Fruit fly (Drosophila melanogaster): ENCODE data around the gene CG12289.
A peak's percentile ranks its signal among the peaks of the same experiment; 100 is the strongest.

CG12289 gene

dm6 chr3L:11458370-11458769, at the start of gene CG12289, which contains the start of gene CG7551:
Gene CG12289, minus strand, starts transcription at chr3L:11458470.
Gene CG7551, plus strand, starts transcription at chr3L:11458490.
- TF ChIP-seq fkh (GFP tag; optimal IDR thresholded peaks at IDR 0.05) = no peak
- TF ChIP-seq CG8632 (GFP tag; optimal IDR thresholded peaks at IDR 0.05) = no peak
- TF ChIP-seq achi (GFP tag; optimal IDR thresholded peaks at IDR 0.05) = no peak
- TF ChIP-seq Hr39 (GFP tag; optimal IDR thresholded peaks at IDR 0.05) = no peak
- TF ChIP-seq Hr38 (GFP tag; optimal IDR thresholded peaks at IDR 0.05) = no peak
- TF ChIP-seq CG32006 (GFP tag; optimal IDR thresholded peaks at IDR 0.05) = no peak
- TF ChIP-seq pdm3 (GFP tag; optimal IDR thresholded peaks at IDR 0.05) = no peak
- TF ChIP-seq dsx (GFP tag; optimal IDR thresholded peaks at IDR 0.05; ENCODE audit: poor library complexity, severe bottlenecking) = no peak

- TF ChIP-seq CG3032 (tag; optimal IDR thresholded peaks at IDR 0.05) = peak; percentile 24
- TF ChIP-seq acj6 (GFP tag; optimal IDR thresholded peaks at IDR 0.05) = peak; percentile 54
- TF ChIP-seq CG16779 (tag; optimal IDR thresholded peaks at IDR 0.05) = no peak
- TF ChIP-seq CG11294 (GFP tag; IDR thresholded peaks at IDR 0.05) = no peak
- no peak for TF ChIP-seq CG6808 (GFP tag; optimal IDR thresholded peaks at IDR 0.05)
- TF ChIP-seq Hr39 (GFP tag; optimal IDR thresholded peaks at IDR 0.05) = no peak
- TF ChIP-seq Eip75B (GFP tag; optimal IDR thresholded peaks at IDR 0.05) = no peak
- no peak for TF ChIP-seq fkh (GFP tag; optimal IDR thresholded peaks at IDR 0.05)
- no peak for TF ChIP-seq Ets21C (GFP tag; optimal IDR thresholded peaks at IDR 0.05)
- peak; percentile 50 for TF ChIP-seq Smox (GFP tag; optimal IDR thresholded peaks at IDR 0.05)
- TF ChIP-seq Ets96B (tag; optimal IDR thresholded peaks at IDR 0.05) = peak; percentile 25
- TF ChIP-seq eg (GFP tag; IDR thresholded peaks at IDR 0.05) = peak; percentile 35; the same call in 1 of the 3 replicates
- TF ChIP-seq CG9139 (GFP tag; optimal IDR thresholded peaks at IDR 0.05) = peak; percentile 51
- TF ChIP-seq CG10631 (GFP tag; optimal IDR thresholded peaks at IDR 0.05) = peak; percentile 60
- peak; percentile 25 for TF ChIP-seq vri (GFP tag; optimal IDR thresholded peaks at IDR 0.05)
- no peak for TF ChIP-seq CG31627 (GFP tag; optimal IDR thresholded peaks at IDR 0.05)
- peak; percentile 13 for TF ChIP-seq CG3919 (GFP tag; optimal IDR thresholded peaks at IDR 0.05)
- TF ChIP-seq CG8632 (GFP tag; optimal IDR thresholded peaks at IDR 0.05) = peak; percentile 36
- TF ChIP-seq Sox15 (GFP tag; optimal IDR thresholded peaks at IDR 0.05) = no peak
- no peak for TF ChIP-seq dsx (GFP tag; optimal IDR thresholded peaks at IDR 0.05; ENCODE audit: poor library complexity, severe bottlenecking)
- TF ChIP-seq CG6792 (GFP tag; optimal IDR thresholded peaks at IDR 0.05) = no peak
- no peak for TF ChIP-seq CG11762 (GFP tag; optimal IDR thresholded peaks at IDR 0.05; ENCODE audit: insufficient read depth)
- TF ChIP-seq lz (GFP tag; optimal IDR thresholded peaks at IDR 0.05) = peak; percentile 9
- 0 out of 3 replicates have a peak, but pooled peaks have one; percentile 24 for TF ChIP-seq CG8119 (GFP tag; IDR thresholded peaks at IDR 0.05)
- peak; percentile 68 for TF ChIP-seq svp (GFP tag)
- TF ChIP-seq CG15336 (GFP tag; IDR thresholded peaks at IDR 0.05) = peak; percentile 23; the same call in 1 of the 2 replicates
- TF ChIP-seq cyc (GFP tag; optimal IDR thresholded peaks at IDR 0.05) = peak; percentile 21
- no peak for TF ChIP-seq net (GFP tag; optimal IDR thresholded peaks at IDR 0.05)
- peak; percentile 67 for TF ChIP-seq CG32006 (GFP tag; optimal IDR thresholded peaks at IDR 0.05)
- peak in 1 of 2 experiments; percentile 44 for TF ChIP-seq salr (GFP tag; optimal IDR thresholded peaks at IDR 0.05)
- TF ChIP-seq CG7368 (GFP tag; optimal IDR thresholded peaks at IDR 0.05) = no peak
- no peak for TF ChIP-seq Sox14 (GFP tag; optimal IDR thresholded peaks at IDR 0.05)
- TF ChIP-seq esn (GFP tag; optimal IDR thresholded peaks at IDR 0.05) = peak; percentile 33
- TF ChIP-seq CG6163 (GFP tag; IDR thresholded peaks at IDR 0.05) = peak; percentile 36; the same call in 1 of the 3 replicates
- peak; percentile 28 for TF ChIP-seq topi (GFP tag; optimal IDR thresholded peaks at IDR 0.05)
- peak; percentile 41 for TF ChIP-seq Met (GFP tag; optimal IDR thresholded peaks at IDR 0.05)
- peak; percentile 64 for TF ChIP-seq Eip78C (GFP tag)
- no peak for TF ChIP-seq CG11902 (GFP tag; optimal IDR thresholded peaks at IDR 0.05)
- no peak for TF ChIP-seq Blimp-1 (GFP tag; optimal IDR thresholded peaks at IDR 0.05)
- TF ChIP-seq OdsH (GFP tag; optimal IDR thresholded peaks at IDR 0.05) = peak; percentile 62
- peak; percentile 26 for TF ChIP-seq spab (GFP tag; optimal IDR thresholded peaks at IDR 0.05)
- no peak for TF ChIP-seq CG6276 (GFP tag; optimal IDR thresholded peaks at IDR 0.05)
- peak; percentile 41 for TF ChIP-seq CG10669 (GFP tag; optimal IDR thresholded peaks at IDR 0.05)
- TF ChIP-seq achi (GFP tag; optimal IDR thresholded peaks at IDR 0.05) = peak; percentile 25
- TF ChIP-seq CG1621 (tag; optimal IDR thresholded peaks at IDR 0.05) = no peak
- no peak for TF ChIP-seq Hr38 (GFP tag; optimal IDR thresholded peaks at IDR 0.05)
These were observed 35.0 kb upstream of the CG12289 start for dm6 chr3L:11493090-11493807.

All from whole organism, prepupa.